Fruit fly (Drosophila melanogaster): ENCODE measurements around the gene Ada2b.

Gene Ada2b

DNA sequence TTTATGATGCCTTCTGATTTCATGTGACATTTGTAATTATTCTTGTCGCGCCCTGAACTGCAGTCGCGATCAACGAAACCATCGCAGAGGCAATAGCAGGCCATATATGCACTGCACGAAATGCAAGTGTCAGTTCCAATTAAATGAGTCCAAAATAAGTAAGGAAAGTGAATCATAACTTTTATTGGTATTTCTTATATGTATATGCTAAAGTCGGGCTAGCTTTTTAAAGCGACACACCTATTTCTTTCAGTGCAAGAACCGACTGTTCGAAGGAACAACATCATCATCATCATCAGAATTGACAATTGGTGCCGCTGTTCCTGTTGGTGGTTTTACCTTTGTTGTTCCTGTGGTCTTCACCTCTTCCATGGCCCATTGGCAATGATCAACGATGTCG, 43.2 kb downstream of the Ada2b start (continued):
- TF ChIP-seq Sin3A (optimal IDR thresholded peaks at IDR 0.05) (no peak), zen (tag; optimal IDR thresholded peaks at IDR 0.05) (peak; percentile 64), CG30431 (GFP tag; optimal IDR thresholded peaks at IDR 0.05) (peak; percentile 37), zf30C (GFP tag; optimal IDR thresholded peaks at IDR 0.05) (peak; percentile 54), CG7839 (tag; optimal IDR thresholded peaks at IDR 0.05) (no peak), CG8765 (GFP tag; IDR thresholded peaks at IDR 0.05) (peak; percentile 57; the same call in 1 of the 2 replicates), pan (optimal IDR thresholded peaks at IDR 0.05) (no peak), pan (GFP tag; optimal IDR thresholded peaks at IDR 0.05 in 1 of 2, IDR thresholded peaks at IDR 0.05 in 1 of 2) (peak in 1 of 2 experiments; percentile 14), trem (tag; optimal IDR thresholded peaks at IDR 0.05) (peak; percentile 37), CG15011 (GFP tag; optimal IDR thresholded peaks at IDR 0.05) (no peak), Med (GFP tag) (peak; percentile 75), CG1233 (GFP tag; optimal IDR thresholded peaks at IDR 0.05) (peak; percentile 5), Pdp1 (GFP tag; optimal IDR thresholded peaks at IDR 0.05) (peak in 1 of 2 experiments; percentile 22), CG9797 (GFP tag; optimal IDR thresholded peaks at IDR 0.05) (no peak), CG4424 (GFP tag; optimal IDR thresholded peaks at IDR 0.05) (no peak), nom (GFP tag; optimal IDR thresholded peaks at IDR 0.05) (no peak), CG17186 (GFP tag; optimal IDR thresholded peaks at IDR 0.05) (no peak), Abd-B (GFP tag; optimal IDR thresholded peaks at IDR 0.05) (no peak), Drgx (GFP tag; IDR thresholded peaks at IDR 0.05) (0 out of 2 replicates have a peak, but pooled peaks have one; percentile 20), HmgZ (tag; optimal IDR thresholded peaks at IDR 0.05) (no peak), CG6813 (GFP tag; optimal IDR thresholded peaks at IDR 0.05) (peak; percentile 4), kay (GFP tag; optimal IDR thresholded peaks at IDR 0.05) (no peak), CG10959 (GFP tag; IDR thresholded peaks at IDR 0.05) (peak; percentile 71), run (tag; optimal IDR thresholded peaks at IDR 0.05) (no peak), stc (GFP tag; IDR thresholded peaks at IDR 0.05) (no peak), CG3065 (GFP tag; optimal IDR thresholded peaks at IDR 0.05) (no peak), CG7745 (tag; optimal IDR thresholded peaks at IDR 0.05) (peak; percentile 37), mirr (GFP tag; optimal IDR thresholded peaks at IDR 0.05) (no peak), sens (GFP tag) (peak; percentile 88), C15 (GFP tag; IDR thresholded peaks at IDR 0.05) (no peak), B-H1 (GFP tag; IDR thresholded peaks at IDR 0.05) (no peak), az2 (GFP tag; optimal IDR thresholded peaks at IDR 0.05) (peak; percentile 18), CG30403 (GFP tag; optimal IDR thresholded peaks at IDR 0.05) (peak; percentile 5), D (optimal IDR thresholded peaks at IDR 0.05) (no peak), D (GFP tag; optimal IDR thresholded peaks at IDR 0.05) (peak; percentile 20), gsb (GFP tag; IDR thresholded peaks at IDR 0.05) (no peak), Chrac-16 (GFP tag; optimal IDR thresholded peaks at IDR 0.05) (peak; percentile 29), p53 (GFP tag; optimal IDR thresholded peaks at IDR 0.05) (no peak), zfh1 (GFP tag; IDR thresholded peaks at IDR 0.05) (peak; percentile 82), chif (GFP tag; optimal IDR thresholded peaks at IDR 0.05) (peak; percentile 16 to 51), lola (GFP tag; optimal IDR thresholded peaks at IDR 0.05) (peak in 1 of 3 experiments; percentile 62), CG33557 (GFP tag; optimal IDR thresholded peaks at IDR 0.05) (peak; percentile 20), CG11504 (tag; optimal IDR thresholded peaks at IDR 0.05) (peak; percentile 16), CG15696 (tag; optimal IDR thresholded peaks at IDR 0.05) (peak; percentile 73), Max (GFP tag; optimal IDR thresholded peaks at IDR 0.05) (no peak), gem (tag; optimal IDR thresholded peaks at IDR 0.05) (peak; percentile 49), crc (GFP tag; optimal IDR thresholded peaks at IDR 0.05) (no peak), Mes4 (GFP tag; optimal IDR thresholded peaks at IDR 0.05) (no peak), ac (GFP tag; optimal IDR thresholded peaks at IDR 0.05) (peak; percentile 31), hth (optimal IDR thresholded peaks at IDR 0.05) (no peak), CG11723 (GFP tag; optimal IDR thresholded peaks at IDR 0.05) (no peak), knrl (GFP tag; IDR thresholded peaks at IDR 0.05; ENCODE audit: partially characterized antibody) (no peak)

Data from whole organism, embryonic.